ENCODE assay signal across 4 worm cellular contexts in the genomic region with DNA sequence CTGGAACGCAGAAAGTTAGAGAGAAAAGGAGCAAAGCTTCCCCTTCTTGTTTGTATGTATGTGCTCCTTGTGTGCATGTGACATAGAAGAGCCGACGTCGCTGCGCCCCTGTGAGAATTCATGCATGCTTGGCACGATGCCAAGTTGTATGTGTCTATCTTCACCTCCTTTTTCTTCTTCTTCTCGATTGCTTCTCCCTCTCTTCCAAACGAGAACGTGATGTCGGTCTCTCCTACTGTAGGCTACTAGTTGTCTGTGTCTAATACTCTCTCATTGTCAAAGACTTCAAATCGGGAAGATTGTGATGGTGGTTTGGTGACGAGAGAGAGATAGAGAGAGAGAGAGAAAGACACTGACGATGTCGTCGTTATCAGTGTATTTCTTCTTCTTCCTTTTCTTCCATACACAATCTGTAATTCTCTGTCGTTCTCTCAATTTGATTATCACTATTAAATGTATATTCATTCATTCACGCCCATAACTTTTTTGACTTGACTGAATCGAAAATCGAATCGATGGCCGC.
TF ChIP-seq lines count a peak whose summit lies in the region.

No protein-coding gene starts in this region.

TF ChIP-seq in whole organism, L2 larva, 48 proteins besides CTCF, POLR2A, EP300 and RAD21 (continues in another document):
- TF ChIP-seq ZK546.5 (tag; optimal IDR thresholded peaks at IDR 0.05; lab: Kevin White, UChicago) (peak; percentile 1), ztf-1 (GFP tag; conservative IDR thresholded peaks at IDR 0.05; lab: Robert Waterston, UW) (no peak), F13H6.1 (tag; optimal IDR thresholded peaks at IDR 0.05; lab: Kevin White, UChicago) (peak; percentile 91), lsy-2 (tag; optimal IDR thresholded peaks at IDR 0.05; lab: Kevin White, UChicago) (peak; percentile 69 to 95), crh-2 (tag; optimal IDR thresholded peaks at IDR 0.05; lab: Kevin White, UChicago) (peak; percentile 97), nhr-12 (tag; optimal IDR thresholded peaks at IDR 0.05; lab: Kevin White, UChicago) (no peak), nhr-129 (tag; optimal IDR thresholded peaks at IDR 0.05; lab: Kevin White, UChicago) (peak; percentile 97), nhr-10 (tag; optimal IDR thresholded peaks at IDR 0.05; lab: Kevin White, UChicago) (no peak), peb-1 (tag; optimal IDR thresholded peaks at IDR 0.05; lab: Kevin White, UChicago) (no peak), zag-1 (tag; optimal IDR thresholded peaks at IDR 0.05; lab: Kevin White, UChicago) (peak; percentile 80), ztf-4 (tag; optimal IDR thresholded peaks at IDR 0.05; lab: Kevin White, UChicago) (peak; percentile 83), mbf-1 (tag; optimal IDR thresholded peaks at IDR 0.05; lab: Kevin White, UChicago) (no peak), Y55F3AM.14 (GFP tag; optimal IDR thresholded peaks at IDR 0.05; lab: Kevin White, UChicago) (peak; percentile 90), gmeb-1 (tag; optimal IDR thresholded peaks at IDR 0.05; lab: Kevin White, UChicago) (peak; percentile 69), R02D3.7 (tag; optimal IDR thresholded peaks at IDR 0.05; lab: Kevin White, UChicago) (no peak), sma-3 (GFP tag; optimal IDR thresholded peaks at IDR 0.05; lab: Kevin White, UChicago) (peak; percentile 91), ceh-16 (tag; optimal IDR thresholded peaks at IDR 0.05; lab: Kevin White, UChicago) (peak; percentile 6), ztf-11 (tag; optimal IDR thresholded peaks at IDR 0.05; lab: Kevin White, UChicago) (no peak), snpc-4 (tag; optimal IDR thresholded peaks at IDR 0.05; lab: Kevin White, UChicago) (peak; percentile 13), nhr-25 (tag; optimal IDR thresholded peaks at IDR 0.05; lab: Kevin White, UChicago) (peak; percentile 90), dmd-4 (tag; optimal IDR thresholded peaks at IDR 0.05; lab: Kevin White, UChicago) (no peak), ceh-82 (tag; optimal IDR thresholded peaks at IDR 0.05; lab: Kevin White, UChicago) (peak; percentile 42)

TF ChIP-seq in whole organism, L4 larva, 104 proteins besides CTCF, POLR2A, EP300 and RAD21 (continues in another document):
- TF ChIP-seq Y75B8A.6 (GFP tag; IDR thresholded peaks at IDR 0.05; lab: Robert Waterston, UW) = no peak
- TF ChIP-seq hif-1 (tag; optimal IDR thresholded peaks at IDR 0.05; lab: Kevin White, UChicago) = peak; percentile 46 to 80
- peak; percentile 17; the same call in 1 of the 2 replicates for TF ChIP-seq pha-4 (GFP tag; IDR thresholded peaks at IDR 0.05; lab: Robert Waterston, UW)
- no peak for TF ChIP-seq pha-4 (tag; optimal IDR thresholded peaks at IDR 0.05; lab: Kevin White, UChicago)
- peak; percentile 8 for TF ChIP-seq nhr-25 (tag; optimal IDR thresholded peaks at IDR 0.05; lab: Kevin White, UChicago; ENCODE audit: borderline replicate concordance, insufficient read depth)
- TF ChIP-seq gei-8 (GFP tag; optimal IDR thresholded peaks at IDR 0.05; lab: Kevin White, UChicago) = peak; percentile 72
- TF ChIP-seq lsy-2 (tag; optimal IDR thresholded peaks at IDR 0.05; lab: Kevin White, UChicago) = peak; percentile 90 to 94
- 0 out of 2 replicates have a peak, but pooled peaks have one; percentile 24 for TF ChIP-seq arid-1 (GFP tag; conservative IDR thresholded peaks at IDR 0.05; lab: Robert Waterston, UW)
- no peak for TF ChIP-seq zip-2 (tag; optimal IDR thresholded peaks at IDR 0.05; lab: Kevin White, UChicago)
- 0 out of 2 replicates have a peak, but pooled peaks have one; percentile 21 for TF ChIP-seq zfp-3 (GFP tag; conservative IDR thresholded peaks at IDR 0.05; lab: Robert Waterston, UW)
- TF ChIP-seq tra-1 (GFP tag; IDR thresholded peaks at IDR 0.05; lab: Robert Waterston, UW) = peak; percentile 68
- TF ChIP-seq F49E8.2 (tag; optimal IDR thresholded peaks at IDR 0.05; lab: Kevin White, UChicago; ENCODE audit: borderline replicate concordance) = no peak
- peak; percentile 79 for TF ChIP-seq lin-13 (GFP tag; optimal IDR thresholded peaks at IDR 0.05; lab: Kevin White, UChicago)
- TF ChIP-seq R02D3.7 (tag; optimal IDR thresholded peaks at IDR 0.05; lab: Kevin White, UChicago) = no peak
- peak; percentile 53 for TF ChIP-seq cey-2 (tag; optimal IDR thresholded peaks at IDR 0.05; lab: Kevin White, UChicago; ENCODE audit: borderline replicate concordance, insufficient read depth)
- TF ChIP-seq ceh-20 (GFP tag; IDR thresholded peaks at IDR 0.05; lab: Robert Waterston, UW) = peak; percentile 69; the same call in 1 of the 2 replicates
- no peak for TF ChIP-seq snpc-4 (tag; optimal IDR thresholded peaks at IDR 0.05; lab: Kevin White, UChicago)
- no peak for TF ChIP-seq vab-7 (GFP tag; IDR thresholded peaks at IDR 0.05; lab: Robert Waterston, UW)
- peak; percentile 94 for TF ChIP-seq pqm-1 (tag; optimal IDR thresholded peaks at IDR 0.05; lab: Kevin White, UChicago)
- TF ChIP-seq ceh-62 (tag; optimal IDR thresholded peaks at IDR 0.05; lab: Kevin White, UChicago) = no peak

TF ChIP-seq in whole organism, late embryonic, 69 proteins besides CTCF, POLR2A, EP300 and RAD21:
- TF ChIP-seq pat-9 (tag; optimal IDR thresholded peaks at IDR 0.05; lab: Kevin White, UChicago) (no peak), hlh-30 (tag; optimal IDR thresholded peaks at IDR 0.05; lab: Kevin White, UChicago; ENCODE audit: insufficient read depth) (peak; percentile 19), pqm-1 (tag; optimal IDR thresholded peaks at IDR 0.05; lab: Kevin White, UChicago) (no peak), unc-55 (GFP tag; optimal IDR thresholded peaks at IDR 0.05; lab: Kevin White, UChicago) (peak; percentile 60), nfya-1 (tag; optimal IDR thresholded peaks at IDR 0.05; lab: Kevin White, UChicago) (peak; percentile 66), ceh-18 (tag; optimal IDR thresholded peaks at IDR 0.05; lab: Kevin White, UChicago) (peak; percentile 33), C08G9.2 (tag; optimal IDR thresholded peaks at IDR 0.05; lab: Kevin White, UChicago) (no peak), dve-1 (tag; optimal IDR thresholded peaks at IDR 0.05; lab: Kevin White, UChicago) (no peak), ahr-1 (tag; optimal IDR thresholded peaks at IDR 0.05; lab: Kevin White, UChicago) (no peak), ceh-31 (tag; optimal IDR thresholded peaks at IDR 0.05; lab: Kevin White, UChicago) (peak; percentile 50), tbx-2 (tag; optimal IDR thresholded peaks at IDR 0.05; lab: Kevin White, UChicago) (peak; percentile 23), unc-42 (tag; optimal IDR thresholded peaks at IDR 0.05; lab: Kevin White, UChicago) (peak; percentile 20), ceh-45 (GFP tag; IDR thresholded peaks at IDR 0.05; lab: Robert Waterston, UW) (no peak), ceh-6 (GFP tag; optimal IDR thresholded peaks at IDR 0.05; lab: Kevin White, UChicago) (no peak), elt-2 (tag; optimal IDR thresholded peaks at IDR 0.05; lab: Kevin White, UChicago) (peak; percentile 65)

TF ChIP-seq in whole organism, mixed stage, embryonic, 35 proteins besides CTCF, POLR2A, EP300 and RAD21:
- TF ChIP-seq M03D4.4 (tag; optimal IDR thresholded peaks at IDR 0.05; lab: Kevin White, UChicago) = peak; percentile 25
- no peak for TF ChIP-seq zip-8 (tag; optimal IDR thresholded peaks at IDR 0.05; lab: Kevin White, UChicago)
- peak; percentile 48 for TF ChIP-seq ces-1 (GFP tag; optimal IDR thresholded peaks at IDR 0.05; lab: Kevin White, UChicago)
- TF ChIP-seq lsy-2 (tag; optimal IDR thresholded peaks at IDR 0.05; lab: Kevin White, UChicago) = peak; percentile 62
- no peak for TF ChIP-seq bed-3 (GFP tag; optimal IDR thresholded peaks at IDR 0.05; lab: Kevin White, UChicago)
- TF ChIP-seq unc-39 (tag; optimal IDR thresholded peaks at IDR 0.05; lab: Kevin White, UChicago) = no peak
- TF ChIP-seq elt-3 (tag; optimal IDR thresholded peaks at IDR 0.05; lab: Kevin White, UChicago) = peak; percentile 63
- peak; percentile 1 for TF ChIP-seq elt-1 (tag; optimal IDR thresholded peaks at IDR 0.05; lab: Kevin White, UChicago; ENCODE audit: borderline replicate concordance, insufficient read depth)
- no peak for TF ChIP-seq unc-120 (tag; optimal IDR thresholded peaks at IDR 0.05; lab: Kevin White, UChicago; ENCODE audit: poor library complexity, severe bottlenecking)
- no peak for TF ChIP-seq hlh-1 (tag; optimal IDR thresholded peaks at IDR 0.05; lab: Kevin White, UChicago)
- TF ChIP-seq drap-1 (GFP tag; optimal IDR thresholded peaks at IDR 0.05; lab: Kevin White, UChicago) = peak; percentile 6
- TF ChIP-seq nhr-237 (tag; optimal IDR thresholded peaks at IDR 0.05; lab: Kevin White, UChicago) = no peak
- TF ChIP-seq ham-2 (GFP tag; optimal IDR thresholded peaks at IDR 0.05; lab: Kevin White, UChicago) = no peak
- TF ChIP-seq tbx-8 (GFP tag; optimal IDR thresholded peaks at IDR 0.05; lab: Kevin White, UChicago) = no peak
- TF ChIP-seq flh-1 (GFP tag; optimal IDR thresholded peaks at IDR 0.05; lab: Kevin White, UChicago) = no peak
